Worm (Caenorhabditis elegans): ENCODE data around the gene exos-1.
A peak's percentile ranks its signal among the peaks of the same experiment; 100 is the strongest.

Gene exos-1

ce11 chrIII:11054532-11055265 is 45.9 kb downstream of the exos-1 start:
- TF ChIP-seq odd-2 (tag; optimal IDR thresholded peaks at IDR 0.05), result no peak
- TF ChIP-seq ets-4 (tag; optimal IDR thresholded peaks at IDR 0.05), result no peak
- no peak for TF ChIP-seq sdc-2 (tag; optimal IDR thresholded peaks at IDR 0.05)
- no peak for TF ChIP-seq ref-2 (tag; optimal IDR thresholded peaks at IDR 0.05)
- peak; percentile 1 for TF ChIP-seq pros-1 (tag; optimal IDR thresholded peaks at IDR 0.05)
- no peak for TF ChIP-seq ahr-1 (tag; optimal IDR thresholded peaks at IDR 0.05)
- TF ChIP-seq ceh-9 (tag; optimal IDR thresholded peaks at IDR 0.05), result no peak
- TF ChIP-seq lim-6 (tag; optimal IDR thresholded peaks at IDR 0.05), result no peak
- no peak for TF ChIP-seq ceh-6 (GFP tag; optimal IDR thresholded peaks at IDR 0.05)
- no peak for TF ChIP-seq sox-4 (tag; optimal IDR thresholded peaks at IDR 0.05)
- TF ChIP-seq dve-1 (tag; optimal IDR thresholded peaks at IDR 0.05), result no peak
- no peak for TF ChIP-seq che-1 (tag; optimal IDR thresholded peaks at IDR 0.05)
- no peak for TF ChIP-seq mec-3 (tag; optimal IDR thresholded peaks at IDR 0.05; ENCODE audit: borderline replicate concordance)
- TF ChIP-seq unc-55 (GFP tag; optimal IDR thresholded peaks at IDR 0.05), result peak; percentile 31
- no peak for TF ChIP-seq ttx-3 (tag; optimal IDR thresholded peaks at IDR 0.05)
- TF ChIP-seq unc-3 (GFP tag; conservative IDR thresholded peaks at IDR 0.05), result no peak
- TF ChIP-seq unc-3 (tag; optimal IDR thresholded peaks at IDR 0.05), result no peak
- TF ChIP-seq unc-42 (tag; optimal IDR thresholded peaks at IDR 0.05), result no peak
- no peak for TF ChIP-seq K02D7.2 (tag; optimal IDR thresholded peaks at IDR 0.05)
- no peak for TF ChIP-seq fkh-10 (GFP tag; optimal IDR thresholded peaks at IDR 0.05)
- TF ChIP-seq madf-2 (tag; optimal IDR thresholded peaks at IDR 0.05), result no peak
- TF ChIP-seq pha-2 (tag; optimal IDR thresholded peaks at IDR 0.05), result no peak
- TF ChIP-seq zip-5 (tag; optimal IDR thresholded peaks at IDR 0.05), result no peak
- TF ChIP-seq F13H6.1 (tag; optimal IDR thresholded peaks at IDR 0.05), result no peak
- TF ChIP-seq sox-2 (GFP tag; IDR thresholded peaks at IDR 0.05), result no peak
- TF ChIP-seq hlh-6 (tag; optimal IDR thresholded peaks at IDR 0.05), result no peak
- no peak for TF ChIP-seq hlh-13 (GFP tag; optimal IDR thresholded peaks at IDR 0.05)
- no peak for TF ChIP-seq nhr-232 (tag; optimal IDR thresholded peaks at IDR 0.05)
- no peak for TF ChIP-seq K09A11.1 (tag; optimal IDR thresholded peaks at IDR 0.05; ENCODE audit: insufficient read depth)
- no peak for TF ChIP-seq hlh-15 (tag; optimal IDR thresholded peaks at IDR 0.05)
- no peak for TF ChIP-seq ztf-16 (tag; optimal IDR thresholded peaks at IDR 0.05)
- no peak for TF ChIP-seq ceh-22 (tag; optimal IDR thresholded peaks at IDR 0.05)
- no peak for TF ChIP-seq unc-86 (tag; optimal IDR thresholded peaks at IDR 0.05)
- no peak for TF ChIP-seq pag-3 (tag; optimal IDR thresholded peaks at IDR 0.05; ENCODE audit: borderline replicate concordance)
- TF ChIP-seq C08G9.2 (tag; optimal IDR thresholded peaks at IDR 0.05), result peak; percentile 8
- no peak for TF ChIP-seq pqm-1 (tag; optimal IDR thresholded peaks at IDR 0.05)
- no peak for TF ChIP-seq gmeb-2 (tag; optimal IDR thresholded peaks at IDR 0.05)
- no peak for TF ChIP-seq ceh-30 (tag; optimal IDR thresholded peaks at IDR 0.05)
- TF ChIP-seq fax-1 (tag; optimal IDR thresholded peaks at IDR 0.05), result no peak
- TF ChIP-seq elt-4 (tag; optimal IDR thresholded peaks at IDR 0.05), result no peak
- TF ChIP-seq hlh-30 (tag; optimal IDR thresholded peaks at IDR 0.05; ENCODE audit: insufficient read depth), result no peak
- TF ChIP-seq eyg-1 (tag; optimal IDR thresholded peaks at IDR 0.05), result no peak
- no peak for TF ChIP-seq rnt-1 (tag; optimal IDR thresholded peaks at IDR 0.05)
- TF ChIP-seq ceh-24 (tag; optimal IDR thresholded peaks at IDR 0.05), result no peak
- no peak for TF ChIP-seq npax-4 (tag; optimal IDR thresholded peaks at IDR 0.05)
- peak; percentile 45 for TF ChIP-seq ceh-14 (tag; optimal IDR thresholded peaks at IDR 0.05)
- peak; percentile 65 for TF ChIP-seq nfya-1 (tag; optimal IDR thresholded peaks at IDR 0.05)
- TF ChIP-seq ceh-31 (tag; optimal IDR thresholded peaks at IDR 0.05), result peak; percentile 42
- no peak for TF ChIP-seq Y22D7AL.16 (tag; optimal IDR thresholded peaks at IDR 0.05)
- TF ChIP-seq pax-1 (tag; optimal IDR thresholded peaks at IDR 0.05), result no peak
- TF ChIP-seq tbx-2 (tag; optimal IDR thresholded peaks at IDR 0.05), result no peak
- TF ChIP-seq ama-1 (optimal IDR thresholded peaks at IDR 0.05), result no peak
- TF ChIP-seq hlh-8 (tag; optimal IDR thresholded peaks at IDR 0.05), result no peak
- no peak for TF ChIP-seq ceh-45 (GFP tag; IDR thresholded peaks at IDR 0.05)
